Worm (Caenorhabditis elegans): ENCODE measurements around the gene M163.9.
"Not testable (repeated sequence)": the region's sequence is repeated elsewhere in the genome, so short reads cannot be mapped to it uniquely, and the experiment has no call there.

ce11 chrX:14437806-14438205 is 31.6 kb upstream of the M163.9 start:
- peak; percentile 53 for TF ChIP-seq snpc-4 (GFP tag; optimal IDR thresholded peaks at IDR 0.05)
- TF ChIP-seq snpc-4 (tag; optimal IDR thresholded peaks at IDR 0.05) = peak in 3 of 4 experiments; percentile 59 to 88 (median 76)
- TF ChIP-seq let-607 (tag; optimal IDR thresholded peaks at IDR 0.05) = peak; percentile 3 to 14
- not testable (repeated sequence) for TF ChIP-seq dpl-1 (GFP tag; optimal IDR thresholded peaks at IDR 0.05); egl-44 (GFP tag; IDR thresholded peaks at IDR 0.05)

All from whole organism, young adult.